Fruit fly (Drosophila melanogaster) Kc167 (cell line): ENCODE measurements around the gene CG34448.

Experiments
- Myc ChIP-seq: fragments of >200 bp; optimal IDR thresholded peaks from 2 replicates; lab custom pipeline; 2017; ENCODE audit warnings: missing external identifiers
- Sin3A ChIP-seq: fragments of >200 bp; optimal IDR thresholded peaks from 2 replicates; lab custom pipeline; 2018; ENCODE audit warnings: missing external identifiers
- h ChIP-seq: fragments of >200 bp; optimal IDR thresholded peaks from 3 replicates; lab custom pipeline; 2018; ENCODE audit warnings: missing external identifiers
- insv ChIP-seq: fragments of >200 bp; optimal IDR thresholded peaks from 3 replicates; lab custom pipeline; 2018; ENCODE audit warnings: missing external identifiers
- psq ChIP-seq: fragments of >200 bp; optimal IDR thresholded peaks from 2 replicates; lab custom pipeline; 2017; ENCODE audit warnings: missing external identifiers
- ttk ChIP-seq: sonication (Bioruptor generic); optimal IDR thresholded peaks from 2 replicates; lab custom pipeline; 2017; ENCODE audit warnings: missing external identifiers

Gene CG34448

DNA sequence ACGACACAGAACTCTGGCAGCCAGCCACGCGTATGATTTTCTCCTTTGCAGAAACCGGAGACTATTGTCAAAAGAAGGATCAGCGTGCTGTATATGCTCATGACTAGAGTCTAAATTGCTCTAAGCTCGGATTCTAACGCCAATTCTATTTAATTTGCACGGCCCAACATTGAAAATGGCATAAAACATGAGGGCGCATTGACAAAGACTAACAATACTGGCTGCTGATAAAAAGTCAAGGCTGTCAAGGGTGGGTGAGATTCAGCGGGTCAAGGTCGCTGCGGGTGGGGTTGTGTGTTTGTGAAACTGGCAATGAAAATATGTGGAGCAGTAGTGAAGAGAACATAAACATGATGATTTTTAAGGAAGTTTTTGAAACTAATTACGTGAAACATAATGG, at the start of gene CG34448:
Gene CG34448, minus strand, starts transcription at position 101 of the 400 bp plus-strand sequence.
- TF ChIP-seq Myc (lab: Kevin White, UChicago) (no peak), ttk (lab: Kevin White, UChicago) (no peak), insv (no peak), Sin3A (lab: Kevin White, UChicago) (no peak), h (lab: Kevin White, UChicago) (no peak), psq (lab: Kevin White, UChicago) (no peak)

DNA sequence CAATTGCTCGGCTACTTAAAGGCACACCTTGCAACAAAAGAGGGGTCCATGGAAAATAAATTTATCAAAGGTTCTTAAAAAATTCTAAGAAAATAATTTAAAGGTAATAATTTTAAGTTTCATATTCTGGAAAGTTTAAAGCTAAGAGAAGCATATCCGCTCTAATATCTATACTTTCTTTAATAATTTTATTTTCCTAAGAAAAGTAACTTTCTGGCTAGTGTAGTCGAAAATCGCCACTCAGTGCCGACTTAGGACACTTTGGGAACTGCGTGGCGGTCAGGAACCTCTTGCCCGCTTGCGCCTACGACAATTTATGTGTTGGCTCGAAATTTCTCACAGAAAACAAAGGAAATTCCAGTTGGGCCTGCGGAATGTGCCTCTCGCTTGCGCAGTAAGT, 48.6 kb upstream of the CG34448 start:
- no peak for TF ChIP-seq h (lab: Kevin White, UChicago)

DNA sequence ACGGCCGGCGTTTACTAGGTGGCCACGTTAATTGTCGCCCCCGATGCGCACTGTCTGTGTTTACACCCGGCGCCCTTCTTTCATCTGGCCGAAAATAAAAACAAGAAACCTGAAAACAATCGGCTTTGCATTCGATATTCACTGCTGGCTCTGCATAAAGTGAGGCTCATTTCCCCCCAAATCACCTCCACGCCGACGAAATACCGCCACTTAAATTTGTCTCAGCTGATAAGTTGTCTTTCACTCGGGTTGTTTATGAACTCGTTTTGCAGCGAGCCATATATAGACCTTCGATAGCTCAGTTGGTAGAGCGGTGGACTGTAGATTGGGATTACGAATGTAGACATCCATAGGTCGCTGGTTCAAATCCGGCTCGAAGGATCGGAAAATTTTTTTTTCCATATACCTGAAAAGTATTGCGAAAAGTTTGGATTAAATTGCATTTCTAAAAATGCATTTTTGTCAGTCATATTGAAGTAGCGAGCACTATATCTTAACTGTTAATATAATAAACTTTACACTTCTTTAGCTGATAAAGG, 44.6 kb upstream of the CG34448 start:
- TF ChIP-seq insv: no peak
- no peak for TF ChIP-seq psq (lab: Kevin White, UChicago)
- TF ChIP-seq ttk (lab: Kevin White, UChicago): no peak
- no peak for TF ChIP-seq h (lab: Kevin White, UChicago)

DNA sequence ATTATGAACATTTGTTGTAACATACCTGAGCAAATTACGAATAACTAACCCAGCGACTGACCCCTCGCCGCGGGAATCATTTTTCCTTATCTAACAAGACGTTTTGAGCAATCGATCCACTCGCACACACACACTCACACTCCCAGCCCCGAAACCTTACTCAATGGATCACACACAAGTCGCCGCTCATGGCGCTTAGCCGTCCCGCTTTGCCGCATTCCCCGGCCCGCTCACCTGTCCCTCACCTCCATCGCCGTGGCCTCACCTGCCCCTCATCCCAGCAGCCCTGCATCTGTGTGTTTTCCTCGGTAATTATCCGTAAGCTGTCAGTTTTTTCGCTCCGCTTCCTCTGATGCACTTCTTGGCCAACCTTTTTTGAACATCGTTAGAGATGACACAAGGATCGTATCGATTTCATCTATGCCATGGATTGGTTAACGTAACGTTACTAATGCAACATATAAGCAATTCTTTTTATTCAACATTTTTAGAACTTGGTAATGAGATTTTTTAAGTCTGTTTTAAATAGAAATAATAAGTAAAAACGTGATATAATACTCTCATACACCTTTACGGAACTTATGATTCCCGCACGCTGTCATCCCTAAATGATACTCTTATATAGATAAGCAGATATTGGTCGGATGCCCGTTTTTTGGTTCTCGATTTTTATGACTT, 43.7 kb upstream of the CG34448 start:
- TF ChIP-seq h (lab: Kevin White, UChicago) (no peak), psq (lab: Kevin White, UChicago) (no peak), Sin3A (lab: Kevin White, UChicago) (no peak), Myc (lab: Kevin White, UChicago) (no peak), ttk (lab: Kevin White, UChicago) (no peak)

DNA sequence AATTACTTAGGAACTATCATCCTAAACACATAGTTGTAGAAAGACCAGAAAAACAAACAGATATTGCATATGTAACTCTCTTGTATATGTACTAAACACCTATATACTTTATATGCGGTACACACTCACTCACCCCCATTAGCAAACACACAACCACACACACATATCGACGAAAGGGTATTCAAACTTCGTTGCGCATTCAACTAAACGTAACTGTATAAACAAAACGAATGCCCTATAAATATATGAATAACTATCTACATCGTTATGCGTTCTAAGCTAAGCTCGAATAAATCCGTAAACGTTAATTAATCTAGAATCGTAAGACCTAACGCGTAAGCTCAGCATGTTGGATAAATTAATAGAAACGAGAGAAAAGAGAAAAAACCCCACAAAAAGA, 41.5 kb upstream of the CG34448 start:
- TF ChIP-seq h (lab: Kevin White, UChicago) (no peak), Myc (lab: Kevin White, UChicago) (no peak), Sin3A (lab: Kevin White, UChicago) (no peak), psq (lab: Kevin White, UChicago) (no peak), insv (no peak), ttk (lab: Kevin White, UChicago) (no peak)

DNA sequence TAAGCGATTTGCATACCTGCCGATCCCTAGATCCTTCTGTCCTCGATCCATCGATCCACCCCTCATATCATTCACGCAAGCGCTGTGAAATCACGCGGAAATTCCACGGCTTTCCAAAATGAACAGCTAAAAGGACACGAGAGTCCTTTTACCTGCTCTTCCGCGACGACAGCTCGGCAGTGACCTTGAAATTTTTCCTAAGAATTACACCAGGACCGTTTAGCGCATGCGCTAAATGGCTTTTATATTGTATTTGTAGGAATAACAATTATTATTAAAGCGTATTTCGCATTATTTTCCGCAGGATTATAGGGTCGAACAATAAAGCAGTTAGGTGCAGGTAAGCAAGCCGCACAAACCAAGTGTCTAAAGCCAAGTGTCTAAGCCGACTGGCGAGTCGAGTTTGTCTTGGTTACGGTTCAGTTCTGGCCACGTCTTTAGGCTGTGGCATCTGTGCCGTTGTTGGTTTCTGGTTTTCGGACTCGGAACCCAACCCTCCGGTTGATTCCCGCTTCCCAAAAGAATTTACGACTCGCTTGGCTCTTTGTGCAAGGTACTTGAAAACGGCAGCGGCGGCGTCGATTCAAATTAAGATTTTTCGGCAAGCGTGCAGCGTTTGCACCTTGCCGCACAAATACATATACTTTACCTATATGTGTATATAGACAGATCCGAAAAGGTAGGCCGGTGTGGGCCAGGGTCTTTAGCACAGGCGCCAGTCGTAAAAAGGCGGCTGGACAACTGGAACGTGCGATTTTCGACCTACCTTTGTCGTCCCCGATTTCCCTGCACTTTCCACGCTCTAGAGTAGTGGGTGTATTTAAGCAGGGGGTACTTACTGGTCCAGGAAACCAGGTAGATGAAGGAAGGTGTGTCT, 39.0 kb upstream of the CG34448 start:
- no peak for TF ChIP-seq Myc (lab: Kevin White, UChicago)
- TF ChIP-seq h (lab: Kevin White, UChicago): no peak

DNA sequence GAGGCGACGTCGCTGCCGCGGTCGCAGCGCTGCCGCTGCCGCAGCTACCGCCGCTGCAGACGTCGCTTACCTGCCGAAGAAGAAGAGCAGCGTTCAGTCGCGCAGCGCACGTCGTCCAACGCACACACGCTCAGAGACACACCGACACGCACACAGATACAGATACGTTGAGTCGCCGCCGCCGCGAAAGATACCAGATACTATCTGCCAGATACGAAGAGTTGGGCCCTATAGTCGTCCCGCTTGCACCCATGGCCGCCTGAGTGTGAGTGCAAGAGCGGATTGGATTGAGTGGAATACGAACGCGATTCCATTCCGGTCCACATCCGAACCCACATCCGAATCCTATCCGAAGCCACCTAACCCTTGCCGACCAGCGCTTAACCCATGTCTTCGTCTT, 36.9 kb upstream of the CG34448 start:
- no peak for TF ChIP-seq insv
- TF ChIP-seq ttk (lab: Kevin White, UChicago): no peak
- TF ChIP-seq Myc (lab: Kevin White, UChicago): no peak
- TF ChIP-seq h (lab: Kevin White, UChicago): no peak
- TF ChIP-seq psq (lab: Kevin White, UChicago): no peak
- no peak for TF ChIP-seq Sin3A (lab: Kevin White, UChicago)

DNA sequence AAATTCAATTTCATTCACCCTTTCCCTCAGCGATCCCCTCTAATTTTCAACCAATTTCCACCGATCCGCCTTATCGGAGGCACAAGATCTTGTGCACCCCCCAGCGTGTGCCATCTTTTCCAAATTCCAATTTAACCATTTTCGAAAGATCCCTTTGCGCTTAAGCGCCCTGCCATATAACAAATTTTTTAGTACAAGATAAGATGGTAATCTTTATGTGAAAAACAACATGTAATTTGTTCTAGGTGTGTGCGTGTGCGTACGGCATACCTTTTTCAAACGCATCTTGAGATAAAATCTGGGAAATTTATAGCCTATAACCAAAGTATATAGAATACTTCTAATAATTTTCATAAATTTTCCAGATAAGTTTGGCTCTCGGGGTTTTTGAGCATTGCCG, 36.1 kb upstream of the CG34448 start:
- no peak for TF ChIP-seq psq (lab: Kevin White, UChicago)

DNA sequence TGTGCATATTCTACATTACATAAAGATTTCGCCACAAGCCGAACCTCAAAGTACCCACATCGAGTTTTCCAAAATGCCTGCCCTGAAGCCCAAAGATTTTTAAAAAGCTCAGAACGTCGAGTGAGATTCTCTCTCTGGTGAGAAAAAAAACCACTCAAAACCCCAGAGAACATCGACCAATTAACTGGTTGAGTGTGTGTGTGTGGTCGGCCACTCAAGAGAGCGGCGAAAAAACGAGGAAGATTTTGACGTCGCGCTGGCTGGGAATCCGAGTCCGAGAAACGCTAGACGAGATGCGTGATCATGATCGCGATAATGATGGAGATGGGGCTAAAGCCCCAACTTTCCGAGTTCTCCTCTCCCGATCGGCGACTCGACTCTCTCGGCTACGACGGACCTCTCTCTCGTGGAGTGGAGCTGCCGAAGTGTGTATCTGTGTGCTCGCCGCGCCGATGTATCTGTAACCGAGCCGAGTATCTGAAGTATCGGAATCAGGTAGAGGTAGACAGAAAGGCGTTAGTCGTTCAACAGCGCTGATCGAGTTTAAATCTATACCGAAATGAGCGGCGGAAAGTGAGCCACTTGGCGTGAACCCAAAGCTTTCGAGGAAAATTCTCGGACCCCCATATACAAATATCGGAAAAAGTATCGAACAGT, 33.1 kb upstream of the CG34448 start:
- TF ChIP-seq Sin3A (lab: Kevin White, UChicago): no peak
- TF ChIP-seq psq (lab: Kevin White, UChicago): no peak
- no peak for TF ChIP-seq h (lab: Kevin White, UChicago)
- no peak for TF ChIP-seq ttk (lab: Kevin White, UChicago)
- TF ChIP-seq insv: no peak
- TF ChIP-seq Myc (lab: Kevin White, UChicago): no peak

DNA sequence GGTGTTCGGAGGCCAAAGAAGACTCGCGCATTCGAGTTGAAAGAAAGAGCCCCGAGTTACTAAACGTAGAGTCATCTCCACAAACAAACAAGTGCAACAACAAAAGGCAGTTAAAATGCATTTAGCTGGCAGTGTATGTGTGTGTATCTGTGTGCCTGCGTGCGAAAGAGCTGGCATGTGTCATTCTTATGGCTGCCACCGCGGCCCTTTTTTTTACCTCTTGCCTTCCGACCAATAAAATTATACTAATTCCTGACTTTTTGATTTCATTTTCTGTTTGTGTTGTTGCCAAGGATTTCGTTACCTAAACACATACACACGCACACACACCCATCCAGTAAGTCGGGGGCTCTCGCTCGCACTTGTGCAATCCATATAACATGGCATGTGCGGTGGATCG, 31.9 kb upstream of the CG34448 start:
- TF ChIP-seq h (lab: Kevin White, UChicago): no peak
- no peak for TF ChIP-seq Sin3A (lab: Kevin White, UChicago)
- no peak for TF ChIP-seq Myc (lab: Kevin White, UChicago)
- no peak for TF ChIP-seq ttk (lab: Kevin White, UChicago)
- TF ChIP-seq psq (lab: Kevin White, UChicago): no peak
- TF ChIP-seq insv: no peak

DNA sequence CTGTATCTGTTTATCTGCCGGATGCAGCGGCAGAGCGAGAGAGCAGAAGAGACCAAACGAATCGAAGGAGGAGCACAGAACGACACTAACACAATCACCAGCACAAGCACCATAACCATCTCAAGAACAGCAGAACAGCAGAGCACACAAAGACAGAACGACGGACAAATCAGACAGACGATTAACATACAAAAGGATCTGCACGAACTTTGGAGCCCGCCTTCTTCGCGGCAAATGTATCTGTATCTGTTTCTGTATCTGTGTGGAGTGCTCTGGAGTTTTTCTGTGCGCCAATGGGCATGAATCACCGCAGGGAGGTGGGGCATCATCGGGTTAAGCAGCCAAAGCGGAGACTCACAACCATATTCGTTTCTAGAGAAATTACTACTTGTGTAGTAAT, 30.7 kb upstream of the CG34448 start:
- TF ChIP-seq Myc (lab: Kevin White, UChicago): no peak
- no peak for TF ChIP-seq psq (lab: Kevin White, UChicago)
- TF ChIP-seq ttk (lab: Kevin White, UChicago): no peak
- no peak for TF ChIP-seq Sin3A (lab: Kevin White, UChicago)
- no peak for TF ChIP-seq h (lab: Kevin White, UChicago)
- no peak for TF ChIP-seq insv
